Fruit fly (Drosophila melanogaster): ENCODE data around the gene CG8003.

Gene CG8003

DNA sequence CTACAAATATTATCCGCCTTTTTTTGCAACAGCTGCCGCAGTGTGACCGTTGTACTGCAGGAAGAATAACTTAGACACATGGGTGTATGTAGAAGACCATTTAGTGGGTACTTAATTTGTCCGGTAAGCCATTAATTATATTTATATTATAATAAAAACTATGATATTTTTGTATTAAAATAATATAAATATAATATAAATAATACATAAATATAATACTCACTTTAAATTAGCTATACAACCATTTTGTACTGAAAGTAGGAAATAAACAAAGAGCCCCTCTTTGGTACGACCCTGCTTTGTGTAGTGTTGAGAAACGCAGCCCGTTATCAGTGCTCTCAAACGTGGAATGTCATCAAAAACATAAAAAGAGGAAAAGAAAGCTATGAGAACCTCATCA, 23.5 kb upstream of the CG8003 start, which contains the start of gene Cnep1r2 (continued):
- no peak for TF ChIP-seq crc (GFP tag; optimal IDR thresholded peaks at IDR 0.05)
- TF ChIP-seq sens-2 (GFP tag; IDR thresholded peaks at IDR 0.05): peak; percentile 72; the same call in 1 of the 2 replicates
- peak; percentile 59 for TF ChIP-seq Atf-2 (GFP tag; optimal IDR thresholded peaks at IDR 0.05)
- TF ChIP-seq CG8478 (optimal IDR thresholded peaks at IDR 0.05): no peak
- no peak for TF ChIP-seq unc-4 (GFP tag; IDR thresholded peaks at IDR 0.05; ENCODE audit: partially characterized antibody)
- peak; percentile 87 for TF ChIP-seq ac (GFP tag; optimal IDR thresholded peaks at IDR 0.05)
- TF ChIP-seq grau (tag; optimal IDR thresholded peaks at IDR 0.05): peak; percentile 97
- peak; percentile 98 for TF ChIP-seq CG17829 (tag; optimal IDR thresholded peaks at IDR 0.05)
- peak; percentile 89 for TF ChIP-seq scrt (GFP tag; optimal IDR thresholded peaks at IDR 0.05)
- TF ChIP-seq GATAe (GFP tag; conservative IDR thresholded peaks at IDR 0.05): peak; percentile 86
- peak; percentile 96 for TF ChIP-seq Chrac-16 (GFP tag; optimal IDR thresholded peaks at IDR 0.05)
- peak; percentile 16 for TF ChIP-seq CG1792 (GFP tag; optimal IDR thresholded peaks at IDR 0.05)
- peak; percentile 47 for TF ChIP-seq NK7.1 (GFP tag; optimal IDR thresholded peaks at IDR 0.05)
- peak; percentile 93 for TF ChIP-seq CG9437 (GFP tag; optimal IDR thresholded peaks at IDR 0.05)
- peak; percentile 97 for TF ChIP-seq vvl (GFP tag; IDR thresholded peaks at IDR 0.05)
- TF ChIP-seq CG12236 (GFP tag; optimal IDR thresholded peaks at IDR 0.05): no peak
- TF ChIP-seq CG30403 (GFP tag; optimal IDR thresholded peaks at IDR 0.05): peak; percentile 90
- peak; percentile 94 for TF ChIP-seq CG17328 (GFP tag; IDR thresholded peaks at IDR 0.05)
- no peak for TF ChIP-seq kni (GFP tag; optimal IDR thresholded peaks at IDR 0.05)
- TF ChIP-seq H15 (GFP tag; IDR thresholded peaks at IDR 0.05): peak; percentile 93
- TF ChIP-seq grn (GFP tag; optimal IDR thresholded peaks at IDR 0.05): no peak
- TF ChIP-seq CG10267 (tag; optimal IDR thresholded peaks at IDR 0.05): peak; percentile 99
- peak; percentile 96 for TF ChIP-seq esg (GFP tag; conservative IDR thresholded peaks at IDR 0.05)
- peak; percentile 97 for TF ChIP-seq zen (tag; optimal IDR thresholded peaks at IDR 0.05)
- peak; percentile 84 for TF ChIP-seq exex (tag; optimal IDR thresholded peaks at IDR 0.05)
- TF ChIP-seq Ptx1 (GFP tag; IDR thresholded peaks at IDR 0.05): peak; percentile 98
- peak; percentile 93 for TF ChIP-seq so (GFP tag; IDR thresholded peaks at IDR 0.05)
- TF ChIP-seq CG8290 (GFP tag; optimal IDR thresholded peaks at IDR 0.05): peak; percentile 93
- TF ChIP-seq CG8290 (tag; optimal IDR thresholded peaks at IDR 0.05): peak in 1 of 2 experiments; percentile 16
- peak; percentile 87; the same call in 2 of the 3 replicates for TF ChIP-seq jigr1 (GFP tag; IDR thresholded peaks at IDR 0.05)
- no peak for TF ChIP-seq z (GFP tag; IDR thresholded peaks at IDR 0.05)
- TF ChIP-seq CG13775 (GFP tag; optimal IDR thresholded peaks at IDR 0.05): peak; percentile 97
- peak; percentile 96 for TF ChIP-seq CG13894 (tag; optimal IDR thresholded peaks at IDR 0.05)
- peak; percentile 98 for TF ChIP-seq CG31441 (GFP tag; IDR thresholded peaks at IDR 0.05)
- peak; percentile 67 to 71 for TF ChIP-seq Pdp1 (GFP tag; optimal IDR thresholded peaks at IDR 0.05)
- TF ChIP-seq Stat92E (GFP tag; optimal IDR thresholded peaks at IDR 0.05): peak in 1 of 3 experiments; percentile 83
- TF ChIP-seq Bgb (GFP tag; IDR thresholded peaks at IDR 0.05; ENCODE audit: partially characterized antibody): no peak
- peak; percentile 94 for TF ChIP-seq Usf (GFP tag; optimal IDR thresholded peaks at IDR 0.05)
- peak; percentile 90 for TF ChIP-seq Asciz (GFP tag; optimal IDR thresholded peaks at IDR 0.05)
- TF ChIP-seq CG10565 (GFP tag; optimal IDR thresholded peaks at IDR 0.05): peak; percentile 24
- TF ChIP-seq CG14965 (GFP tag; optimal IDR thresholded peaks at IDR 0.05; ENCODE audit: borderline replicate concordance): no peak
- TF ChIP-seq Sry-β (GFP tag; optimal IDR thresholded peaks at IDR 0.05): peak; percentile 65
- peak; percentile 48 for TF ChIP-seq bigmax (GFP tag; optimal IDR thresholded peaks at IDR 0.05)
- peak; percentile 70 for TF ChIP-seq CG9797 (GFP tag; optimal IDR thresholded peaks at IDR 0.05)
- peak; percentile 88 for TF ChIP-seq cato (GFP tag; optimal IDR thresholded peaks at IDR 0.05; ENCODE audit: borderline replicate concordance)
- peak; percentile 92 for TF ChIP-seq CG6813 (GFP tag; optimal IDR thresholded peaks at IDR 0.05)
- peak; percentile 98 for TF ChIP-seq Hr3 (GFP tag; optimal IDR thresholded peaks at IDR 0.05)
- TF ChIP-seq lov (optimal IDR thresholded peaks at IDR 0.05): no peak
- TF ChIP-seq lov (GFP tag; IDR thresholded peaks at IDR 0.05): peak; percentile 85
- peak; percentile 83 for TF ChIP-seq trh (GFP tag; optimal IDR thresholded peaks at IDR 0.05)
- peak; percentile 87 for TF ChIP-seq ap (GFP tag; IDR thresholded peaks at IDR 0.05)

All from whole organism, embryonic.